Fruit fly (Drosophila melanogaster) S2 (cell line): ENCODE data around the gene Coq4.

Experiments
- CG8478 ChIP-seq: fragments of >200 bp; optimal IDR thresholded peaks from 2 replicates; lab custom pipeline; 2018
- CTCF ChIP-seq, 2 experiments: fragments of >200 bp; optimal IDR thresholded peaks; 2 replicates each; lab custom pipeline; 2018

DNA sequence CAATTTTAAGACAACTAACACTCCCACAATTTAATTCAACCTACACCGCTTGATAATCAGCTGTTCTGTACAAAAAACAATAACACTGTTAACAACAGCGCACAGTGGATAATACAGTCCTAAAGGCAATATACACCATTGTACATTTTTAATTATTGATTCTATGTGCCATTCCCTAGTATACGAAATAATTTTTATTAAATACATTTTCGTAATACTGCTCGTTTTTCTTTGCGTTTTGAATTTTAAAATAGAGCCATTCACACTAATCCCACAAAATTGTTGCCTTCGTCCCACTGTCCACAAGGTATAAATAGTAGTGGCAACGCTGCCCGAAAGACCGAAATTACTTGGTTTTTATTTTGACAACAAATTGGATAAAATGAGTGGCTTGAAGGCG lies at the start of gene Coq4, which contains the start of gene CG32176:
- TF ChIP-seq CG8478 (lab: Kevin White, UChicago), result no peak
- TF ChIP-seq CTCF (optimal IDR thresholded peaks at IDR 0.05; lab: Kevin White, UChicago), result no peak
